Worm (Caenorhabditis elegans) whole organism, young adult: ENCODE measurements around the gene fbxb-77.

Source experiments
- B0019.2 ChIP-seq: fragments of 200-800 bp; sonication (Bioruptor generic); conservative IDR thresholded peaks from 2 replicates; pipeline ENCODE4 v1.3.6; 2022; ENCODE audit warnings: missing genetic modification reagents, missing genetic modification characterization, missing compliant biosample characterization
- F10E7.11 ChIP-seq: sonication (generic microtip); optimal IDR thresholded peaks from 2 replicates; lab custom pipeline; 2017; ENCODE audit warnings: mild to moderate bottlenecking, missing genetic modification characterization, moderate library complexity, missing compliant biosample characterization
- F37B4.10 ChIP-seq: fragments of 200-800 bp; sonication (Bioruptor generic); IDR thresholded peaks from 2 replicates; pipeline ENCODE4 v1.3.6; 2022; ENCODE audit warnings: missing genetic modification characterization, missing compliant biosample characterization
- F39B2.1 ChIP-seq: fragments of 200-800 bp; sonication (Bioruptor generic); IDR thresholded peaks from 2 replicates; pipeline ENCODE4 v1.3.6; 2022; ENCODE audit warnings: missing genetic modification reagents, missing genetic modification characterization, missing compliant biosample characterization
- F49E8.2 ChIP-seq: sonication (generic microtip); optimal IDR thresholded peaks from 3 replicates; lab custom pipeline; 2017; ENCODE audit warnings: missing genetic modification characterization, mild to moderate bottlenecking, missing compliant biosample characterization, antibody characterized with exemption, moderate library complexity; ENCODE audit not compliant: insufficient read depth
- F52B5.7 ChIP-seq: sonication (generic microtip); optimal IDR thresholded peaks from 2 replicates; lab custom pipeline; 2016; ENCODE audit warnings: mild to moderate bottlenecking, missing genetic modification characterization, missing compliant biosample characterization
- F57A8.1 ChIP-seq: fragments of 200-800 bp; sonication (Bioruptor generic); optimal IDR thresholded peaks from 2 replicates; lab custom pipeline; 2018; ENCODE audit warnings: mild to moderate bottlenecking, missing genetic modification characterization, moderate library complexity, missing compliant biosample characterization
- Y53F4B.3 ChIP-seq: fragments of 200-800 bp; sonication (Bioruptor generic); IDR thresholded peaks from 2 replicates; pipeline ENCODE4 v1.3.6; 2022; ENCODE audit warnings: missing genetic modification reagents, missing genetic modification characterization, missing compliant biosample characterization
- Y56A3A.18 ChIP-seq: fragments of 200-800 bp; sonication (Bioruptor generic); IDR thresholded peaks from 2 replicates; pipeline ENCODE4 v1.3.6; 2022; ENCODE audit warnings: missing genetic modification reagents, missing genetic modification characterization, missing compliant biosample characterization
- Y67H2A.10 ChIP-seq: fragments of 200-800 bp; sonication (Bioruptor generic); conservative IDR thresholded peaks from 2 replicates; pipeline ENCODE4 v1.3.6; 2022; ENCODE audit warnings: missing genetic modification reagents, missing genetic modification characterization, missing compliant biosample characterization
- Y95B8A.8 ChIP-seq: fragments of 200-800 bp; sonication (Bioruptor generic); IDR thresholded peaks from 2 replicates; pipeline ENCODE4 v1.3.6; 2022; ENCODE audit warnings: missing genetic modification reagents, missing genetic modification characterization, missing compliant biosample characterization
- ama-1 ChIP-seq, 3 experiments: fragments of 150-350 bp in 1 of 3; sonication (generic microtip) in 2 of 3; optimal IDR thresholded peaks; 2 replicates each; lab custom pipeline; 2014 to 2018; ENCODE audit warnings: missing biosample characterization in 2 of 3, missing genetic modification characterization in 2 of 3, missing genetic modification reagents in 2 of 3
- attf-3 ChIP-seq: fragments of 200-800 bp; sonication (Bioruptor generic); conservative IDR thresholded peaks from 2 replicates; pipeline ENCODE4 v1.3.6; 2022; ENCODE audit warnings: missing genetic modification reagents, missing genetic modification characterization, missing compliant biosample characterization
- attf-5 ChIP-seq: fragments of 200-800 bp; sonication (Bioruptor generic); optimal IDR thresholded peaks from 2 replicates; lab custom pipeline; 2018; ENCODE audit warnings: mild to moderate bottlenecking, missing genetic modification characterization, missing compliant biosample characterization
- chd-7 ChIP-seq: sonication (generic microtip); optimal IDR thresholded peaks from 2 replicates; lab custom pipeline; 2016; ENCODE audit warnings: mild to moderate bottlenecking, missing genetic modification characterization, moderate library complexity, missing compliant biosample characterization
- dox-1 ChIP-seq: fragments of 200-800 bp; sonication (Bioruptor generic); IDR thresholded peaks from 2 replicates; pipeline ENCODE4 v1.3.6; 2022; ENCODE audit warnings: missing genetic modification reagents, missing genetic modification characterization, missing compliant biosample characterization
- egl-18 ChIP-seq: fragments of 200-800 bp; sonication (Bioruptor generic); IDR thresholded peaks from 2 replicates; pipeline ENCODE4 v1.3.6; 2022; ENCODE audit warnings: missing genetic modification reagents, missing genetic modification characterization, missing compliant biosample characterization
- egrh-3 ChIP-seq: fragments of 200-800 bp; sonication (Bioruptor generic); IDR thresholded peaks from 2 replicates; pipeline ENCODE4 v1.3.6; 2022; ENCODE audit warnings: missing genetic modification reagents, missing genetic modification characterization, missing compliant biosample characterization
- gei-17 ChIP-seq: fragments of 200-800 bp; sonication (Bioruptor generic); optimal IDR thresholded peaks from 2 replicates; lab custom pipeline; 2018; ENCODE audit warnings: mild to moderate bottlenecking, missing genetic modification characterization, missing compliant biosample characterization
- him-1 ChIP-seq: sonication (generic microtip); optimal IDR thresholded peaks from 2 replicates; lab custom pipeline; 2016; ENCODE audit warnings: missing genotype, missing genetic modification reagents, missing genetic modification characterization, missing compliant biosample characterization
- hlh-12 ChIP-seq: sonication (generic microtip); optimal IDR thresholded peaks from 2 replicates; lab custom pipeline; 2016; ENCODE audit warnings: missing genetic modification characterization, missing compliant biosample characterization
- hlh-26 ChIP-seq: fragments of 200-800 bp; sonication (Bioruptor generic); conservative IDR thresholded peaks from 2 replicates; pipeline ENCODE4 v1.3.6; 2022; ENCODE audit warnings: missing genetic modification reagents, missing genetic modification characterization, missing compliant biosample characterization
- hmg-1.2 ChIP-seq: fragments of 200-800 bp; sonication (Bioruptor generic); IDR thresholded peaks from 2 replicates; pipeline ENCODE4 v1.3.6; 2022; ENCODE audit warnings: missing genetic modification reagents, missing genetic modification characterization, missing compliant biosample characterization
- hmg-20 ChIP-seq: fragments of 200-800 bp; sonication (Bioruptor generic); IDR thresholded peaks from 2 replicates; pipeline ENCODE4 v1.3.6; 2022; ENCODE audit warnings: missing genetic modification reagents, missing genetic modification characterization, missing compliant biosample characterization
- hrde-1 ChIP-seq: sonication (generic microtip); optimal IDR thresholded peaks from 2 replicates; lab custom pipeline; 2016; ENCODE audit warnings: missing genetic modification characterization, mild to moderate bottlenecking, missing compliant biosample characterization, moderate library complexity, missing genotype, missing genetic modification reagents, borderline replicate concordance
- lin-26 ChIP-seq: fragments of 200-800 bp; sonication (Bioruptor generic); IDR thresholded peaks from 2 replicates; pipeline ENCODE4 v1.3.6; 2022; ENCODE audit warnings: missing genetic modification reagents, missing genetic modification characterization, missing compliant biosample characterization
- lin-54 ChIP-seq: fragments of 200-800 bp; sonication (Bioruptor generic); optimal IDR thresholded peaks from 2 replicates; lab custom pipeline; 2018; ENCODE audit warnings: mild to moderate bottlenecking, missing genetic modification characterization, missing compliant biosample characterization
- madf-6 ChIP-seq: fragments of 200-800 bp; sonication (Bioruptor generic); IDR thresholded peaks from 2 replicates; pipeline ENCODE4 v1.3.6; 2022; ENCODE audit warnings: missing genetic modification reagents, missing genetic modification characterization, missing compliant biosample characterization
- madf-8 ChIP-seq: fragments of 200-800 bp; sonication (Bioruptor generic); conservative IDR thresholded peaks from 2 replicates; pipeline ENCODE4 v1.3.6; 2022; ENCODE audit warnings: missing genetic modification reagents, missing genetic modification characterization, missing compliant biosample characterization
- mcd-1 ChIP-seq: fragments of 200-800 bp; sonication (Bioruptor generic); IDR thresholded peaks from 2 replicates; pipeline ENCODE4 v1.3.6; 2022; ENCODE audit warnings: missing genetic modification reagents, missing genetic modification characterization, missing compliant biosample characterization
- nfya-2 ChIP-seq: fragments of 200-800 bp; sonication (Bioruptor generic); IDR thresholded peaks from 2 replicates; pipeline ENCODE4 v1.3.6; 2022; ENCODE audit warnings: missing genetic modification reagents, missing genetic modification characterization, missing compliant biosample characterization
- nfyb-1 ChIP-seq: fragments of 200-800 bp; sonication (Bioruptor generic); IDR thresholded peaks from 2 replicates; pipeline ENCODE4 v1.3.6; 2022; ENCODE audit warnings: missing genetic modification reagents, missing genetic modification characterization, missing compliant biosample characterization
- nhr-179 ChIP-seq: sonication (generic microtip); optimal IDR thresholded peaks from 2 replicates; lab custom pipeline; 2016; ENCODE audit warnings: mild to moderate bottlenecking, missing genetic modification characterization, missing compliant biosample characterization
- nhr-80 ChIP-seq: sonication (generic microtip); optimal IDR thresholded peaks from 2 replicates; lab custom pipeline; 2016; ENCODE audit warnings: missing genetic modification characterization, missing compliant biosample characterization
- rec-8 ChIP-seq, 2 experiments: sonication (generic microtip); optimal IDR thresholded peaks; 2 replicates each; lab custom pipeline; 2016; ENCODE audit warnings: mild to moderate bottlenecking in 2 of 2, missing genetic modification characterization in 2 of 2, missing genetic modification reagents in 2 of 2, missing genotype in 2 of 2, missing biosample characterization in 1 of 2, missing compliant biosample characterization in 1 of 2, moderate library complexity in 1 of 2
- repo-1 ChIP-seq: sonication (generic microtip); optimal IDR thresholded peaks from 2 replicates; lab custom pipeline; 2017; ENCODE audit warnings: mild to moderate bottlenecking, missing genetic modification characterization, missing compliant biosample characterization
- sdz-38 ChIP-seq: sonication (generic microtip); optimal IDR thresholded peaks from 2 replicates; lab custom pipeline; 2016; ENCODE audit warnings: missing genotype, missing genetic modification characterization, missing compliant biosample characterization
- snpc-3.4 ChIP-seq: sonication (generic microtip); optimal IDR thresholded peaks from 2 replicates; lab custom pipeline; 2017; ENCODE audit warnings: missing genetic modification characterization, mild to moderate bottlenecking, missing compliant biosample characterization, antibody characterized with exemption, moderate library complexity, missing genotype, missing genetic modification reagents

fbxb-77 gene

DNA sequence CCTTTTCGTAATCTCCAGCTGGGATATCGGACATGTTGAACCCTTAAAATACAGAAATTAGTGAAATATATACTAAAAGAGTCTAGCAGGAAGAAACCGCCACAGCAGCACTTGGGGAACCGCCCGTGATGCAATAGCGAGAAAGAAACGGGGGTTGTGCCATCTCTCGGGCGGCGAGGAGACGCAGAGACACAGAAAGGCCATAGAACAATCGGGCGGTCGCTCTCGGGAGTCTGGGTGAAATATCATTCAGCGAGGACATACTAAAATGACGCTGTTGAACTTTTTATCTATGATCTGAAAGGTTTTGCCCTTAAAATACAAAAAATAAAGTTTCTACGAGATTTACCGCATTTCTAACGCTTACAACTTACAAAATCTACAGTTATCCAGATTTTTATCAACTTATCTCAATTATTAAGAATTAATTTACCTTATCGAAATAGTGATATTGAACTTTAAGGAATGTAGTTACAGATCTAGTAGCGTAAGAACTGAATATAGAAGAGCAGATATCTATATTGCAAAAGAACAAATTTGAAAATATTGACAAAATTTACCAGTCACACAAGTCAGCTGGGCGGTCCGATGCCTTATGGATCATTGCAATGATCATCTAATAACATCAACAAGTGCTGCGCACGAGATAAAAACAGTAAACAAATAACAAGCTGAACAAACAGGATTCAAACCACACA lies 7.4 kb downstream of the fbxb-77 start, which contains the start of gene cyc-2.1 (continued):
- no peak for TF ChIP-seq sdz-38 (tag; lab: Kevin White, UChicago)
- TF ChIP-seq hlh-26 (GFP tag; lab: Robert Waterston, UW), result no peak
- TF ChIP-seq hlh-12 (tag; lab: Kevin White, UChicago), result no peak
- TF ChIP-seq B0019.2 (GFP tag; lab: Robert Waterston, UW), result no peak
- peak; percentile 91 for TF ChIP-seq nhr-80 (tag; lab: Kevin White, UChicago)
- no peak for TF ChIP-seq gei-17 (GFP tag; lab: Kevin White, UChicago)
- no peak for TF ChIP-seq ama-1 (optimal IDR thresholded peaks at IDR 0.05; lab: Kevin White, UChicago)
- TF ChIP-seq ama-1 (GFP tag; optimal IDR thresholded peaks at IDR 0.05; lab: Kevin White, UChicago), result peak; percentile 34 to 66
- TF ChIP-seq lin-54, result peak; percentile 71
- 0 out of 2 replicates have a peak, but pooled peaks have one; percentile 4 for TF ChIP-seq egl-18
- no peak for TF ChIP-seq hmg-20 (GFP tag; lab: Robert Waterston, UW)
- no peak for TF ChIP-seq chd-7 (tag; lab: Kevin White, UChicago)
- 0 out of 2 replicates have a peak, but pooled peaks have one; percentile 19 for TF ChIP-seq nfya-2 (GFP tag; lab: Robert Waterston, UW)
- TF ChIP-seq rec-8 (tag; optimal IDR thresholded peaks at IDR 0.05; lab: Kevin White, UChicago), result no peak
- no peak for TF ChIP-seq him-1

- TF ChIP-seq F10E7.11 (tag; lab: Kevin White, UChicago), result peak; percentile 11
- no peak for TF ChIP-seq egl-18
- TF ChIP-seq lin-26 (GFP tag; lab: Robert Waterston, UW), result 0 out of 2 replicates have a peak, but pooled peaks have one; percentile 24
- TF ChIP-seq madf-8 (GFP tag; lab: Robert Waterston, UW), result no peak
- no peak for TF ChIP-seq attf-3 (GFP tag; lab: Robert Waterston, UW)
- 0 out of 2 replicates have a peak, but pooled peaks have one; percentile 52 for TF ChIP-seq Y95B8A.8 (GFP tag; lab: Robert Waterston, UW)
- TF ChIP-seq chd-7 (tag; lab: Kevin White, UChicago), result no peak
- TF ChIP-seq Y56A3A.18 (GFP tag; lab: Robert Waterston, UW), result 0 out of 2 replicates have a peak, but pooled peaks have one; percentile 38
- TF ChIP-seq dox-1 (GFP tag; lab: Robert Waterston, UW), result 0 out of 2 replicates have a peak, but pooled peaks have one; percentile 14
- TF ChIP-seq nfyb-1 (GFP tag; lab: Robert Waterston, UW), result no peak
- TF ChIP-seq hlh-26 (GFP tag; lab: Robert Waterston, UW), result no peak
- peak; percentile 25 for TF ChIP-seq ama-1 (optimal IDR thresholded peaks at IDR 0.05; lab: Kevin White, UChicago)
- peak in 1 of 2 experiments; percentile 51 for TF ChIP-seq ama-1 (GFP tag; optimal IDR thresholded peaks at IDR 0.05; lab: Kevin White, UChicago)
- peak; percentile 51 for TF ChIP-seq hrde-1 (tag; lab: Kevin White, UChicago)
- TF ChIP-seq F57A8.1 (GFP tag; lab: Kevin White, UChicago), result no peak
- TF ChIP-seq attf-5 (GFP tag; lab: Kevin White, UChicago), result peak; percentile 17
- peak; percentile 11 for TF ChIP-seq snpc-3.4 (tag; lab: Kevin White, UChicago)
- TF ChIP-seq madf-6 (GFP tag; lab: Robert Waterston, UW), result peak; percentile 16; the same call in 1 of the 2 replicates
- TF ChIP-seq egrh-3, result no peak
- no peak for TF ChIP-seq F37B4.10 (GFP tag; lab: Robert Waterston, UW)
- no peak for TF ChIP-seq F52B5.7 (tag; lab: Kevin White, UChicago)
- no peak for TF ChIP-seq Y53F4B.3 (GFP tag; lab: Robert Waterston, UW)
- TF ChIP-seq repo-1 (tag; lab: Kevin White, UChicago), result peak; percentile 69
- TF ChIP-seq F39B2.1 (GFP tag; lab: Robert Waterston, UW), result no peak
- peak; percentile 22; the same call in 1 of the 2 replicates for TF ChIP-seq hmg-1.2 (GFP tag; lab: Robert Waterston, UW)
- TF ChIP-seq Y67H2A.10 (GFP tag; lab: Robert Waterston, UW), result no peak
- peak; percentile 23; the same call in 1 of the 2 replicates for TF ChIP-seq mcd-1
- TF ChIP-seq F49E8.2 (tag; lab: Kevin White, UChicago), result peak; percentile 28
- no peak for TF ChIP-seq nhr-179 (tag; lab: Kevin White, UChicago)
Observed at ce11 chrIV:4747553-4747952, 8.4 kb downstream of the fbxb-77 start, which contains the start of gene tctn-1. Gene tctn-1, minus strand, starts transcription at chrIV:4747832.
